Worm (Caenorhabditis elegans): ENCODE data around the gene cft-1.

Gene cft-1

ce11 chrV:5538500-5538899, at the start of gene cft-1:
cft-1 (plus strand) TSS chrV:5538800.
- TF ChIP-seq F13H6.1 (tag; optimal IDR thresholded peaks at IDR 0.05) (no peak), aly-2 (tag; optimal IDR thresholded peaks at IDR 0.05) (no peak), lsy-2 (tag; optimal IDR thresholded peaks at IDR 0.05) (no peak), crh-2 (tag; optimal IDR thresholded peaks at IDR 0.05) (no peak), skn-1 (tag; optimal IDR thresholded peaks at IDR 0.05) (no peak), nhr-6 (tag; optimal IDR thresholded peaks at IDR 0.05) (no peak), fos-1 (tag; optimal IDR thresholded peaks at IDR 0.05) (no peak), mbf-1 (tag; optimal IDR thresholded peaks at IDR 0.05) (no peak), Y55F3AM.14 (GFP tag; optimal IDR thresholded peaks at IDR 0.05) (no peak)

ce11 chrV:5490205-5490604, 48.4 kb upstream of the cft-1 start, which contains the start of gene T05C3.6:
T05C3.6 (plus strand) TSS chrV:5490445.
- TF ChIP-seq crh-2 (tag; optimal IDR thresholded peaks at IDR 0.05) (peak; percentile 28), fos-1 (tag; optimal IDR thresholded peaks at IDR 0.05) (peak; percentile 89), gmeb-1 (tag; optimal IDR thresholded peaks at IDR 0.05) (peak; percentile 20), ama-1 (optimal IDR thresholded peaks at IDR 0.05) (no peak)

- no peak for TF ChIP-seq crh-2 (tag; optimal IDR thresholded peaks at IDR 0.05)
- no peak for TF ChIP-seq nhr-25 (tag; optimal IDR thresholded peaks at IDR 0.05)
- no peak for TF ChIP-seq C34F6.9 (tag; optimal IDR thresholded peaks at IDR 0.05)
- no peak for TF ChIP-seq mbf-1 (tag; optimal IDR thresholded peaks at IDR 0.05)
- no peak for TF ChIP-seq ztf-4 (tag; optimal IDR thresholded peaks at IDR 0.05)
- TF ChIP-seq lin-13 (GFP tag; optimal IDR thresholded peaks at IDR 0.05): no peak
- no peak for TF ChIP-seq nhr-23 (tag; optimal IDR thresholded peaks at IDR 0.05)
- TF ChIP-seq ama-1 (optimal IDR thresholded peaks at IDR 0.05): no peak
- TF ChIP-seq blmp-1 (tag; optimal IDR thresholded peaks at IDR 0.05; ENCODE audit: insufficient read depth): no peak
- TF ChIP-seq unc-39 (tag; optimal IDR thresholded peaks at IDR 0.05): no peak
- TF ChIP-seq egl-27 (tag; optimal IDR thresholded peaks at IDR 0.05): no peak
- no peak for TF ChIP-seq snpc-4 (tag; optimal IDR thresholded peaks at IDR 0.05)
- TF ChIP-seq R02D3.7 (tag; optimal IDR thresholded peaks at IDR 0.05): no peak
- TF ChIP-seq lin-11 (tag; optimal IDR thresholded peaks at IDR 0.05): no peak
- TF ChIP-seq nhr-237 (tag; optimal IDR thresholded peaks at IDR 0.05): no peak
- TF ChIP-seq ceh-82 (tag; optimal IDR thresholded peaks at IDR 0.05): no peak
Observed at ce11 chrV:5493447-5493846, 45.2 kb upstream of the cft-1 start, which contains the start of gene T05C3.2. T05C3.2 (plus strand) TSS chrV:5493747.

- TF ChIP-seq skn-1 (tag; optimal IDR thresholded peaks at IDR 0.05) (no peak), ama-1 (optimal IDR thresholded peaks at IDR 0.05) (no peak), sma-9 (GFP tag; optimal IDR thresholded peaks at IDR 0.05) (no peak), sma-9 (tag; optimal IDR thresholded peaks at IDR 0.05) (no peak), zag-1 (tag; optimal IDR thresholded peaks at IDR 0.05) (no peak), nhr-10 (tag; optimal IDR thresholded peaks at IDR 0.05) (no peak), nhr-11 (tag; optimal IDR thresholded peaks at IDR 0.05) (no peak), lin-13 (GFP tag; optimal IDR thresholded peaks at IDR 0.05) (no peak), mab-5 (tag; optimal IDR thresholded peaks at IDR 0.05) (no peak), dmd-4 (tag; optimal IDR thresholded peaks at IDR 0.05) (no peak), alr-1 (tag; optimal IDR thresholded peaks at IDR 0.05) (no peak), gmeb-1 (tag; optimal IDR thresholded peaks at IDR 0.05) (no peak), nhr-77 (tag; optimal IDR thresholded peaks at IDR 0.05) (no peak), peb-1 (tag; optimal IDR thresholded peaks at IDR 0.05) (no peak), crh-2 (tag; optimal IDR thresholded peaks at IDR 0.05) (no peak), nhr-12 (tag; optimal IDR thresholded peaks at IDR 0.05) (no peak), nhr-129 (tag; optimal IDR thresholded peaks at IDR 0.05) (no peak), elt-1 (tag; optimal IDR thresholded peaks at IDR 0.05) (no peak), nhr-237 (tag; optimal IDR thresholded peaks at IDR 0.05) (no peak), ztf-4 (tag; optimal IDR thresholded peaks at IDR 0.05) (no peak), nhr-6 (tag; optimal IDR thresholded peaks at IDR 0.05) (no peak)
Observed at ce11 chrV:5499475-5499874, 39.1 kb upstream of the cft-1 start.

ce11 chrV:5502701-5503100, 35.9 kb upstream of the cft-1 start:
- TF ChIP-seq blmp-1 (tag; optimal IDR thresholded peaks at IDR 0.05; ENCODE audit: insufficient read depth): no peak
- TF ChIP-seq ama-1 (optimal IDR thresholded peaks at IDR 0.05): peak; percentile 29
- peak; percentile 6 for TF ChIP-seq sma-3 (GFP tag; optimal IDR thresholded peaks at IDR 0.05)

Measured in whole organism, L2 larva.